Worm (Caenorhabditis elegans) whole organism, L4 larva: ENCODE results near the gene srh-297.
A peak's percentile ranks its signal among the peaks of the same experiment; 100 is the strongest.

ENCODE experiments used
- F37D6.2 ChIP-seq: sonication (generic microtip); optimal IDR thresholded peaks from 2 replicates; lab custom pipeline; 2016; ENCODE audit warnings: mild to moderate bottlenecking, missing genetic modification characterization, missing compliant biosample characterization
- T20F7.1 ChIP-seq: fragments of 200-800 bp; sonication (Bioruptor generic); optimal IDR thresholded peaks from 2 replicates; lab custom pipeline; 2018; ENCODE audit warnings: mild to moderate bottlenecking, missing genetic modification characterization, missing compliant biosample characterization
- Y5F2A.4 ChIP-seq: fragments of 200-800 bp; sonication (Bioruptor generic); optimal IDR thresholded peaks from 2 replicates; lab custom pipeline; 2018; ENCODE audit warnings: mild to moderate bottlenecking, missing genetic modification characterization, missing compliant biosample characterization
- aha-1 ChIP-seq: fragments of 150-350 bp; peaks from one replicate; lab custom pipeline; 2014; ENCODE audit warnings: missing biosample characterization, missing genetic modification characterization
- aly-2 ChIP-seq: sonication (generic microtip); optimal IDR thresholded peaks from 2 replicates; lab custom pipeline; 2018; ENCODE audit warnings: missing biosample characterization, missing genetic modification characterization
- attf-4 ChIP-seq: sonication (generic microtip); optimal IDR thresholded peaks from 3 replicates; lab custom pipeline; 2017; ENCODE audit warnings: missing biosample characterization, missing genetic modification characterization
- ceh-62 ChIP-seq: sonication (generic microtip); optimal IDR thresholded peaks from 2 replicates; lab custom pipeline; 2017; ENCODE audit warnings: missing biosample characterization, missing genetic modification characterization
- ceh-82 ChIP-seq: sonication (generic microtip); optimal IDR thresholded peaks from 2 replicates; lab custom pipeline; 2017; ENCODE audit warnings: missing biosample characterization, missing genetic modification characterization
- daf-16 ChIP-seq, 3 experiments: sonication (generic microtip); optimal IDR thresholded peaks; 2 replicates each; lab custom pipeline; 2016 to 2017; ENCODE audit warnings: missing genetic modification characterization in 3 of 3, missing genetic modification reagents in 3 of 3, mild to moderate bottlenecking in 2 of 3, missing compliant biosample characterization in 2 of 3, missing biosample characterization in 1 of 3, moderate library complexity in 1 of 3
- dmd-6 ChIP-seq: fragments of 200-800 bp; sonication (Bioruptor generic); IDR thresholded peaks from 2 replicates; pipeline ENCODE4 v1.3.6; 2022; ENCODE audit warnings: missing genetic modification reagents, missing genetic modification characterization, missing compliant biosample characterization
- dpl-1 ChIP-seq: fragments of 150-350 bp; optimal IDR thresholded peaks from 2 replicates; lab custom pipeline; 2014; ENCODE audit warnings: missing biosample characterization, missing genetic modification reagents, missing genetic modification characterization
- duxl-1 ChIP-seq: sonication (generic microtip); optimal IDR thresholded peaks from 2 replicates; lab custom pipeline; 2016; ENCODE audit warnings: mild to moderate bottlenecking, missing genetic modification characterization, moderate library complexity, missing compliant biosample characterization; ENCODE audit not compliant: poor library complexity
- dve-1 ChIP-seq: sonication (generic microtip); optimal IDR thresholded peaks from 2 replicates; lab custom pipeline; 2017; ENCODE audit warnings: antibody characterized with exemption, mild to moderate bottlenecking, missing genetic modification characterization, missing compliant biosample characterization; ENCODE audit not compliant: insufficient read depth
- fos-1 ChIP-seq: fragments of 150-350 bp; optimal IDR thresholded peaks from 2 replicates; lab custom pipeline; 2014; ENCODE audit warnings: missing biosample characterization, missing genetic modification characterization
- hif-1 ChIP-seq, 2 experiments: sonication (generic microtip); optimal IDR thresholded peaks; 2 replicates each; lab custom pipeline; 2016 to 2017; ENCODE audit warnings: missing compliant biosample characterization in 2 of 2, missing genetic modification characterization in 2 of 2, missing genetic modification reagents in 2 of 2, missing genotype in 2 of 2, mild to moderate bottlenecking in 1 of 2
- hmg-1.1 ChIP-seq: fragments of 200-800 bp; sonication (Bioruptor generic); IDR thresholded peaks from 2 replicates; pipeline ENCODE4 v1.3.6; 2022; ENCODE audit warnings: missing genetic modification reagents, missing genetic modification characterization, missing compliant biosample characterization
- jun-1 ChIP-seq: fragments of 150-350 bp; optimal IDR thresholded peaks from 2 replicates; lab custom pipeline; 2014; ENCODE audit warnings: missing biosample characterization, missing genetic modification reagents, missing genetic modification characterization
- nhr-28 ChIP-seq: fragments of 150-350 bp; optimal IDR thresholded peaks from 2 replicates; lab custom pipeline; 2014; ENCODE audit warnings: missing biosample characterization, missing genetic modification characterization
- nhr-41 ChIP-seq: fragments of 200-800 bp; sonication (Bioruptor generic); IDR thresholded peaks from 2 replicates; pipeline ENCODE4 v1.3.6; 2022; ENCODE audit warnings: missing genetic modification reagents, missing genetic modification characterization, missing compliant biosample characterization
- nhr-48 ChIP-seq: sonication (generic microtip); optimal IDR thresholded peaks from 2 replicates; lab custom pipeline; 2016; ENCODE audit warnings: mild to moderate bottlenecking, missing genetic modification characterization, missing compliant biosample characterization
- nhr-6 ChIP-seq: fragments of 150-350 bp; optimal IDR thresholded peaks from 2 replicates; lab custom pipeline; 2014; ENCODE audit warnings: missing biosample characterization, missing genetic modification characterization
- nhr-77 ChIP-seq: fragments of 150-350 bp; optimal IDR thresholded peaks from 2 replicates; lab custom pipeline; 2014; ENCODE audit warnings: missing biosample characterization, missing genetic modification characterization
- pha-4 ChIP-seq, 2 experiments: fragments of 150-350 bp in 1 of 2; fragments of 200-800 bp in 1 of 2; sonication (Bioruptor generic) in 1 of 2; IDR thresholded peaks in 1 of 2; optimal IDR thresholded peaks in 1 of 2; 2 replicates each; pipeline versions ENCODE4 v1.3.6 to Lab custom; 2014 to 2022; ENCODE audit warnings: missing genetic modification characterization in 2 of 2, missing genetic modification reagents in 2 of 2, missing biosample characterization in 1 of 2, missing compliant biosample characterization in 1 of 2
- php-3 ChIP-seq: fragments of 200-800 bp; sonication (Bioruptor generic); IDR thresholded peaks from 2 replicates; pipeline ENCODE4 v1.3.6; 2022; ENCODE audit warnings: missing genetic modification reagents, missing genetic modification characterization, missing compliant biosample characterization
- pqm-1 ChIP-seq: sonication (generic microtip); optimal IDR thresholded peaks from 2 replicates; lab custom pipeline; 2017; ENCODE audit warnings: missing biosample characterization, missing genetic modification characterization
- sdz-12 ChIP-seq: fragments of 200-800 bp; sonication (Bioruptor generic); optimal IDR thresholded peaks from 2 replicates; lab custom pipeline; 2018; ENCODE audit warnings: mild to moderate bottlenecking, missing genetic modification characterization, missing compliant biosample characterization
- snpc-1.2 ChIP-seq: fragments of 200-800 bp; sonication (Bioruptor generic); IDR thresholded peaks from 2 replicates; pipeline ENCODE4 v1.3.6; 2022; ENCODE audit warnings: missing genetic modification reagents, missing genetic modification characterization, missing compliant biosample characterization
- tra-1 ChIP-seq: fragments of 200-800 bp; sonication (Bioruptor generic); IDR thresholded peaks from 2 replicates; pipeline ENCODE4 v1.3.6; 2022; ENCODE audit warnings: missing genetic modification reagents, missing genetic modification characterization, missing compliant biosample characterization
- unc-130 ChIP-seq: sonication (generic microtip); optimal IDR thresholded peaks from 2 replicates; lab custom pipeline; 2016; ENCODE audit warnings: missing genetic modification reagents, missing genetic modification characterization, missing compliant biosample characterization
- unc-62 ChIP-seq, 3 experiments: fragments of 150-350 bp in 1 of 3; sonication (generic microtip); optimal IDR thresholded peaks in 2 of 3; peaks in 1 of 3; 1 replicate in 1 of 3; 2 replicates in 2 of 3; lab custom pipeline; 2014 to 2017; ENCODE audit warnings: missing biosample characterization in 3 of 3, missing genetic modification characterization in 3 of 3, missing genetic modification reagents in 3 of 3, missing genotype in 1 of 3
- vab-7 ChIP-seq: fragments of 200-800 bp; sonication (Bioruptor generic); IDR thresholded peaks from 2 replicates; pipeline ENCODE4 v1.3.6; 2022; ENCODE audit warnings: missing genetic modification reagents, missing genetic modification characterization, missing compliant biosample characterization

Gene srh-297

ce11 chrII:3237038-3237521 is 6.8 kb upstream of the srh-297 start, which contains the start of the genes srz-67 and C17F4.11:
Gene srz-67, minus strand, starts transcription at chrII:3237138.
Gene C17F4.11, plus strand, starts transcription at chrII:3237471.
- TF ChIP-seq unc-62 (GFP tag; optimal IDR thresholded peaks at IDR 0.05 in 1 of 2; lab: Kevin White, UChicago), result peak in 1 of 2 experiments; percentile 2
- TF ChIP-seq unc-62 (tag; optimal IDR thresholded peaks at IDR 0.05; lab: Kevin White, UChicago), result no peak
- no peak for TF ChIP-seq ceh-62 (tag; lab: Kevin White, UChicago)
- no peak for TF ChIP-seq jun-1

ce11 chrII:3234725-3235124 is 4.4 kb upstream of the srh-297 start, which contains the start of gene C17F4.8:
Gene C17F4.8, minus strand, starts transcription at chrII:3234825.
- TF ChIP-seq sdz-12 (GFP tag; lab: Kevin White, UChicago) (no peak), jun-1 (no peak), fos-1 (tag; lab: Kevin White, UChicago) (no peak), snpc-1.2 (no peak)

ce11 chrII:3225780-3226179 is 4.5 kb downstream of the srh-297 start, which contains the start of gene ZC239.17:
Gene ZC239.17, minus strand, starts transcription at chrII:3225880.
- TF ChIP-seq attf-4 (no peak), daf-16 (GFP tag; optimal IDR thresholded peaks at IDR 0.05; lab: Kevin White, UChicago) (no peak), daf-16 (tag; optimal IDR thresholded peaks at IDR 0.05; lab: Kevin White, UChicago) (no peak), hif-1 (tag; optimal IDR thresholded peaks at IDR 0.05; lab: Kevin White, UChicago) (no peak), nhr-6 (tag; lab: Kevin White, UChicago) (no peak), T20F7.1 (no peak)
- TF ChIP-seq, all 104 proteins: peak for 0

- TF ChIP-seq php-3 (GFP tag; lab: Robert Waterston, UW) (peak; percentile 27; the same call in 1 of the 2 replicates), sdz-12 (GFP tag; lab: Kevin White, UChicago) (no peak), pqm-1 (peak; percentile 38), nhr-28 (peak; percentile 50), dve-1 (tag; lab: Kevin White, UChicago) (peak; percentile 23), daf-16 (GFP tag; optimal IDR thresholded peaks at IDR 0.05; lab: Kevin White, UChicago) (no peak), daf-16 (tag; optimal IDR thresholded peaks at IDR 0.05; lab: Kevin White, UChicago) (peak; percentile 61), fos-1 (tag; lab: Kevin White, UChicago) (no peak), nhr-6 (tag; lab: Kevin White, UChicago) (no peak), nhr-41 (GFP tag; lab: Robert Waterston, UW) (no peak), nhr-77 (tag; lab: Kevin White, UChicago) (no peak), tra-1 (GFP tag; lab: Robert Waterston, UW) (no peak), dmd-6 (GFP tag; lab: Robert Waterston, UW) (0 out of 2 replicates have a peak, but pooled peaks have one; percentile 8)
- TF ChIP-seq, all 104 proteins: peak for 6
Measured at ce11 chrII:3225200-3225599, 5.1 kb downstream of the srh-297 start, which contains the start of gene ZC239.16. Gene ZC239.16, minus strand, starts transcription at chrII:3225319.

- TF ChIP-seq ceh-82 (tag; lab: Kevin White, UChicago) (no peak), duxl-1 (tag; lab: Kevin White, UChicago) (no peak), dpl-1 (GFP tag; lab: Kevin White, UChicago) (no peak), aha-1 (peak; percentile 16), unc-130 (no peak), vab-7 (GFP tag; lab: Robert Waterston, UW) (no peak), hmg-1.1 (GFP tag; lab: Robert Waterston, UW) (no peak), pha-4 (GFP tag; IDR thresholded peaks at IDR 0.05; lab: Robert Waterston, UW) (no peak), pha-4 (tag; optimal IDR thresholded peaks at IDR 0.05; lab: Kevin White, UChicago) (no peak), aly-2 (tag; lab: Kevin White, UChicago) (no peak), nhr-48 (no peak), nhr-28 (no peak), F37D6.2 (no peak), daf-16 (GFP tag; optimal IDR thresholded peaks at IDR 0.05; lab: Kevin White, UChicago) (no peak), daf-16 (tag; optimal IDR thresholded peaks at IDR 0.05; lab: Kevin White, UChicago) (peak; percentile 2), Y5F2A.4 (GFP tag; lab: Kevin White, UChicago) (no peak)
Measured at ce11 chrII:3224631-3225030, 5.7 kb downstream of the srh-297 start, which contains the start of gene ZC239.15. Gene ZC239.15, minus strand, starts transcription at chrII:3224731.
